Fruit fly (Drosophila melanogaster): ENCODE data around the gene Taf4.

DNA sequence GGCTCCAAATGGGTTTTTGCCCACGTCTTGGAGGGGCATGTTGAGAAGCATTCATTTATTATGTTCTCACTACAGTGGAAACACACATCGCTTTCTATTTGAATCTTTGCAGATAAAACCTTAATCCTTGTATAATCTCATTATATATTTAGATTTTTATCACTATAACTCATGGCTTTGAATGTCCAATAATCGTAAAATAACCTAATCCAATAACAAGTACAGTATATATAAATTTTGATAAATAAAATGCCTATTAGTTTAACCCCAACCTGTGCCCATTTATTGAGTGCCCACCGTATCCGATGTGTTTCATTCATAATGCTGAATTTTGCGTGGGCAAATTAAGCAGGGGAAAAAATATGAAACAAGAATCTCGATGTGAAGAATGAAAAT lies 33.5 kb downstream of the Taf4 start:
- no peak for TF ChIP-seq CG8478 (optimal IDR thresholded peaks at IDR 0.05)
- no peak for TF ChIP-seq CTCF (optimal IDR thresholded peaks at IDR 0.05)
